Worm (Caenorhabditis elegans) whole organism, L2 larva: Measurements from ENCODE around the gene vha-4.

ENCODE experiments used
- C34F6.9 ChIP-seq: fragments of 150-350 bp; optimal IDR thresholded peaks from 2 replicates; lab custom pipeline; 2014; ENCODE audit warnings: missing biosample characterization, missing genetic modification characterization
- F13H6.1 ChIP-seq: sonication (generic microtip); optimal IDR thresholded peaks from 2 replicates; lab custom pipeline; 2016; ENCODE audit warnings: missing genetic modification characterization, missing compliant biosample characterization
- R02D3.7 ChIP-seq: fragments of 150-350 bp; optimal IDR thresholded peaks from 2 replicates; lab custom pipeline; 2014; ENCODE audit warnings: missing biosample characterization, missing genetic modification characterization
- Y55F3AM.14 ChIP-seq: fragments of 200-800 bp; sonication (Bioruptor generic); optimal IDR thresholded peaks from 2 replicates; lab custom pipeline; 2018; ENCODE audit warnings: mild to moderate bottlenecking, missing genetic modification characterization, missing compliant biosample characterization
- aly-2 ChIP-seq: fragments of 150-350 bp; optimal IDR thresholded peaks from 2 replicates; lab custom pipeline; 2014; ENCODE audit warnings: missing biosample characterization, missing genetic modification characterization
- ama-1 ChIP-seq: fragments of 150-350 bp; optimal IDR thresholded peaks from 2 replicates; lab custom pipeline; 2018; ENCODE audit warnings: inconsistent platforms
- blmp-1 ChIP-seq: sonication (generic microtip); optimal IDR thresholded peaks from 2 replicates; lab custom pipeline; 2017; ENCODE audit warnings: missing genetic modification characterization, mild to moderate bottlenecking, missing compliant biosample characterization, antibody characterized with exemption, moderate library complexity; ENCODE audit not compliant: insufficient read depth
- ceh-16 ChIP-seq: fragments of 150-350 bp; optimal IDR thresholded peaks from 2 replicates; lab custom pipeline; 2014; ENCODE audit warnings: missing biosample characterization, missing genetic modification characterization
- ceh-82 ChIP-seq: fragments of 150-350 bp; optimal IDR thresholded peaks from 2 replicates; lab custom pipeline; 2014; ENCODE audit warnings: missing biosample characterization, missing genetic modification characterization
- crh-2 ChIP-seq: sonication (generic microtip); optimal IDR thresholded peaks from 2 replicates; lab custom pipeline; 2017; ENCODE audit warnings: missing biosample characterization, missing genetic modification characterization
- egl-27 ChIP-seq: sonication (generic microtip); optimal IDR thresholded peaks from 3 replicates; lab custom pipeline; 2017; ENCODE audit warnings: missing biosample characterization, missing genetic modification reagents, missing genetic modification characterization
- elt-3 ChIP-seq: sonication (generic microtip); optimal IDR thresholded peaks from 2 replicates; lab custom pipeline; 2017; ENCODE audit warnings: missing biosample characterization, missing genetic modification characterization
- fos-1 ChIP-seq: fragments of 150-350 bp; optimal IDR thresholded peaks from 2 replicates; lab custom pipeline; 2014; ENCODE audit warnings: missing biosample characterization, missing genetic modification characterization
- gmeb-1 ChIP-seq: fragments of 150-350 bp; optimal IDR thresholded peaks from 2 replicates; lab custom pipeline; 2014; ENCODE audit warnings: missing biosample characterization, missing genetic modification characterization
- lin-11 ChIP-seq: fragments of 150-350 bp; sonication (generic microtip); optimal IDR thresholded peaks from 2 replicates; lab custom pipeline; 2014; ENCODE audit warnings: missing biosample characterization, missing genetic modification characterization, inconsistent platforms, mixed read lengths
- lin-13 ChIP-seq: fragments of 150-350 bp; optimal IDR thresholded peaks from 2 replicates; lab custom pipeline; 2014; ENCODE audit warnings: missing biosample characterization, missing genetic modification reagents, missing genetic modification characterization
- lin-39 ChIP-seq: fragments of 150-350 bp; optimal IDR thresholded peaks from 2 replicates; lab custom pipeline; 2014; ENCODE audit warnings: missing biosample characterization, missing genetic modification reagents, missing genetic modification characterization
- lsy-2 ChIP-seq, 2 experiments: fragments of 150-350 bp in 1 of 2; sonication (generic microtip) in 1 of 2; optimal IDR thresholded peaks; 2 replicates each; lab custom pipeline; 2014 to 2017; ENCODE audit warnings: missing biosample characterization in 2 of 2, missing genetic modification characterization in 2 of 2
- mab-5 ChIP-seq: fragments of 150-350 bp; optimal IDR thresholded peaks from 2 replicates; lab custom pipeline; 2014; ENCODE audit warnings: missing biosample characterization, missing genetic modification characterization
- mbf-1 ChIP-seq: sonication (generic microtip); optimal IDR thresholded peaks from 2 replicates; lab custom pipeline; 2017; ENCODE audit warnings: missing biosample characterization, missing genetic modification characterization
- mdl-1 ChIP-seq, 2 experiments: fragments of 150-350 bp in 1 of 2; sonication (generic microtip) in 1 of 2; optimal IDR thresholded peaks; 2 replicates each; lab custom pipeline; 2017; ENCODE audit warnings: missing biosample characterization in 2 of 2, missing genetic modification characterization in 2 of 2
- nhr-10 ChIP-seq: sonication (generic microtip); optimal IDR thresholded peaks from 2 replicates; lab custom pipeline; 2017; ENCODE audit warnings: missing biosample characterization, missing genetic modification characterization
- nhr-11 ChIP-seq: fragments of 150-350 bp; optimal IDR thresholded peaks from 2 replicates; lab custom pipeline; 2014; ENCODE audit warnings: missing biosample characterization, missing genetic modification characterization
- nhr-129 ChIP-seq: fragments of 150-350 bp; optimal IDR thresholded peaks from 2 replicates; lab custom pipeline; 2014; ENCODE audit warnings: missing biosample characterization, missing genetic modification characterization
- nhr-21 ChIP-seq: fragments of 150-350 bp; optimal IDR thresholded peaks from 2 replicates; lab custom pipeline; 2014; ENCODE audit warnings: missing biosample characterization, missing genetic modification characterization
- nhr-23 ChIP-seq: fragments of 150-350 bp; optimal IDR thresholded peaks from 2 replicates; lab custom pipeline; 2014; ENCODE audit warnings: missing biosample characterization, missing genetic modification reagents, missing genetic modification characterization
- nhr-25 ChIP-seq: fragments of 150-350 bp; sonication (generic microtip); optimal IDR thresholded peaks from 3 replicates; lab custom pipeline; 2014; ENCODE audit warnings: missing biosample characterization, missing genetic modification characterization
- nhr-6 ChIP-seq: fragments of 150-350 bp; optimal IDR thresholded peaks from 2 replicates; lab custom pipeline; 2014; ENCODE audit warnings: missing biosample characterization, missing genetic modification characterization
- nhr-77 ChIP-seq: fragments of 150-350 bp; optimal IDR thresholded peaks from 2 replicates; lab custom pipeline; 2014; ENCODE audit warnings: missing biosample characterization, missing genetic modification characterization
- peb-1 ChIP-seq: fragments of 150-350 bp; optimal IDR thresholded peaks from 2 replicates; lab custom pipeline; 2014; ENCODE audit warnings: missing biosample characterization, missing genetic modification characterization
- sem-4 ChIP-seq: fragments of 150-350 bp; optimal IDR thresholded peaks from 2 replicates; lab custom pipeline; 2014; ENCODE audit warnings: missing biosample characterization, missing genetic modification reagents, missing genetic modification characterization
- skn-1 ChIP-seq: sonication (generic microtip); optimal IDR thresholded peaks from 2 replicates; lab custom pipeline; 2017; ENCODE audit warnings: missing biosample characterization, missing genetic modification characterization
- sma-3 ChIP-seq: sonication (generic microtip); optimal IDR thresholded peaks from 2 replicates; lab custom pipeline; 2016; ENCODE audit warnings: missing genetic modification reagents, missing genetic modification characterization, missing compliant biosample characterization
- sma-9 ChIP-seq, 2 experiments: fragments of 150-350 bp in 1 of 2; sonication (generic microtip) in 1 of 2; optimal IDR thresholded peaks; 2 replicates each; lab custom pipeline; 2014 to 2016; ENCODE audit warnings: missing genetic modification characterization in 2 of 2, mild to moderate bottlenecking in 1 of 2, missing biosample characterization in 1 of 2, missing compliant biosample characterization in 1 of 2, missing genetic modification reagents in 1 of 2, moderate library complexity in 1 of 2
- snpc-4 ChIP-seq: fragments of 150-350 bp; optimal IDR thresholded peaks from 2 replicates; lab custom pipeline; 2014; ENCODE audit warnings: missing biosample characterization, missing genetic modification characterization
- unc-55 ChIP-seq: fragments of 150-350 bp; sonication (generic microtip); optimal IDR thresholded peaks from 3 replicates; lab custom pipeline; 2014; ENCODE audit warnings: missing biosample characterization, missing genetic modification reagents, missing genetic modification characterization
- zag-1 ChIP-seq: fragments of 150-350 bp; optimal IDR thresholded peaks from 2 replicates; lab custom pipeline; 2014; ENCODE audit warnings: missing biosample characterization, missing genetic modification characterization
- ztf-1 ChIP-seq: fragments of 200-800 bp; sonication (Bioruptor generic); conservative IDR thresholded peaks from 2 replicates; pipeline ENCODE4 v1.3.6; 2022; ENCODE audit warnings: missing genetic modification characterization, missing compliant biosample characterization
- ztf-11 ChIP-seq: sonication (generic microtip); optimal IDR thresholded peaks from 2 replicates; lab custom pipeline; 2017; ENCODE audit warnings: missing biosample characterization, missing genetic modification characterization

vha-4 gene

ce11 chrII:7870062-7870461, 9.1 kb downstream of the vha-4 start, which contains the start of gene ztf-17:
Gene ztf-17 (minus strand): TSS chrII:7870162.
- TF ChIP-seq blmp-1 (tag; lab: Kevin White, UChicago) (no peak), nhr-77 (no peak), mbf-1 (tag; lab: Kevin White, UChicago) (no peak), peb-1 (tag; lab: Kevin White, UChicago) (no peak), nhr-129 (tag; lab: Kevin White, UChicago) (no peak), skn-1 (no peak), fos-1 (tag; lab: Kevin White, UChicago) (no peak), mdl-1 (tag; optimal IDR thresholded peaks at IDR 0.05; lab: Kevin White, UChicago) (no peak), mab-5 (tag; lab: Kevin White, UChicago) (no peak), ceh-16 (tag; lab: Kevin White, UChicago) (no peak), R02D3.7 (tag; lab: Kevin White, UChicago) (no peak), ztf-11 (tag; lab: Kevin White, UChicago) (no peak), ztf-1 (GFP tag; lab: Robert Waterston, UW) (no peak), ama-1 (lab: Kevin White, UChicago) (no peak), nhr-11 (tag; lab: Kevin White, UChicago) (no peak), Y55F3AM.14 (no peak), lin-13 (GFP tag; lab: Kevin White, UChicago) (no peak), F13H6.1 (tag; lab: Kevin White, UChicago) (no peak), nhr-23 (tag; lab: Kevin White, UChicago) (no peak), nhr-6 (no peak)
- TF ChIP-seq, all 48 proteins: peak for 0

ce11 chrII:7866081-7866480, 13.0 kb downstream of the vha-4 start:
- TF ChIP-seq nhr-25 (tag; lab: Kevin White, UChicago) = peak; percentile 40
- no peak for TF ChIP-seq skn-1

ce11 chrII:7864892-7865291, 14.2 kb downstream of the vha-4 start:
- no peak for TF ChIP-seq F13H6.1 (tag; lab: Kevin White, UChicago)
- no peak for TF ChIP-seq nhr-77
- TF ChIP-seq ama-1 (lab: Kevin White, UChicago) = no peak
- TF ChIP-seq nhr-11 (tag; lab: Kevin White, UChicago) = no peak
- no peak for TF ChIP-seq crh-2 (tag; lab: Kevin White, UChicago)
- TF ChIP-seq snpc-4 (tag; lab: Kevin White, UChicago) = no peak
- TF ChIP-seq aly-2 (tag; lab: Kevin White, UChicago) = no peak
- no peak for TF ChIP-seq C34F6.9 (tag; lab: Kevin White, UChicago)
- no peak for TF ChIP-seq nhr-6
- TF ChIP-seq peb-1 (tag; lab: Kevin White, UChicago) = no peak
- no peak for TF ChIP-seq R02D3.7 (tag; lab: Kevin White, UChicago)
- no peak for TF ChIP-seq nhr-10 (tag; lab: Kevin White, UChicago)
- TF ChIP-seq sma-9 (GFP tag; optimal IDR thresholded peaks at IDR 0.05; lab: Kevin White, UChicago) = no peak
- TF ChIP-seq sma-9 (tag; optimal IDR thresholded peaks at IDR 0.05; lab: Kevin White, UChicago) = no peak
- TF ChIP-seq sma-3 = no peak
- TF ChIP-seq nhr-21 = no peak
- TF ChIP-seq lin-13 (GFP tag; lab: Kevin White, UChicago) = no peak
- TF ChIP-seq sem-4 = no peak

- TF ChIP-seq nhr-129 (tag; lab: Kevin White, UChicago) (peak; percentile 59), lin-39 (tag; lab: Kevin White, UChicago) (no peak), C34F6.9 (tag; lab: Kevin White, UChicago) (peak; percentile 55), gmeb-1 (tag; lab: Kevin White, UChicago) (peak; percentile 50), zag-1 (tag; lab: Kevin White, UChicago) (no peak), crh-2 (tag; lab: Kevin White, UChicago) (peak; percentile 90), lin-11 (tag; lab: Kevin White, UChicago) (no peak), nhr-6 (no peak), ztf-1 (GFP tag; lab: Robert Waterston, UW) (no peak), elt-3 (tag; lab: Kevin White, UChicago) (no peak), egl-27 (tag; lab: Kevin White, UChicago) (no peak), fos-1 (tag; lab: Kevin White, UChicago) (peak; percentile 5), sma-9 (GFP tag; optimal IDR thresholded peaks at IDR 0.05; lab: Kevin White, UChicago) (no peak), sma-9 (tag; optimal IDR thresholded peaks at IDR 0.05; lab: Kevin White, UChicago) (no peak), blmp-1 (tag; lab: Kevin White, UChicago) (no peak), nhr-25 (tag; lab: Kevin White, UChicago) (no peak), mdl-1 (tag; optimal IDR thresholded peaks at IDR 0.05; lab: Kevin White, UChicago) (no peak), ceh-82 (tag; lab: Kevin White, UChicago) (no peak), lin-13 (GFP tag; lab: Kevin White, UChicago) (no peak), snpc-4 (tag; lab: Kevin White, UChicago) (no peak), R02D3.7 (tag; lab: Kevin White, UChicago) (no peak), nhr-77 (no peak), unc-55 (GFP tag; lab: Kevin White, UChicago) (peak; percentile 45), lsy-2 (tag; optimal IDR thresholded peaks at IDR 0.05; lab: Kevin White, UChicago) (peak in 1 of 2 experiments; percentile 84)
These were observed 14.9 kb downstream of the vha-4 start, which contains the start of gene ostb-1 for ce11 chrII:7864207-7864606. Gene ostb-1 (plus strand): TSS chrII:7864507.
